Worm (Caenorhabditis elegans): ENCODE results near the gene idpp-12.
A peak's percentile ranks its signal among the peaks of the same experiment; 100 is the strongest.
"Not testable (repeated sequence)": the region's sequence is repeated elsewhere in the genome, so short reads cannot be mapped to it uniquely, and the experiment has no call there.

Gene idpp-12

ce11 chrIV:3308885-3309284, 5.1 kb downstream of the idpp-12 start:
- TF ChIP-seq ceh-31 (tag; optimal IDR thresholded peaks at IDR 0.05) (no peak), ceh-9 (tag; optimal IDR thresholded peaks at IDR 0.05) (no peak), nhr-232 (tag; optimal IDR thresholded peaks at IDR 0.05) (no peak), K09A11.1 (tag; optimal IDR thresholded peaks at IDR 0.05; ENCODE audit: insufficient read depth) (no peak), pros-1 (tag; optimal IDR thresholded peaks at IDR 0.05) (no peak), ets-4 (tag; optimal IDR thresholded peaks at IDR 0.05) (no peak), unc-3 (GFP tag; conservative IDR thresholded peaks at IDR 0.05) (no peak), unc-3 (tag; optimal IDR thresholded peaks at IDR 0.05) (no peak), ceh-34 (tag; optimal IDR thresholded peaks at IDR 0.05) (no peak)

DNA sequence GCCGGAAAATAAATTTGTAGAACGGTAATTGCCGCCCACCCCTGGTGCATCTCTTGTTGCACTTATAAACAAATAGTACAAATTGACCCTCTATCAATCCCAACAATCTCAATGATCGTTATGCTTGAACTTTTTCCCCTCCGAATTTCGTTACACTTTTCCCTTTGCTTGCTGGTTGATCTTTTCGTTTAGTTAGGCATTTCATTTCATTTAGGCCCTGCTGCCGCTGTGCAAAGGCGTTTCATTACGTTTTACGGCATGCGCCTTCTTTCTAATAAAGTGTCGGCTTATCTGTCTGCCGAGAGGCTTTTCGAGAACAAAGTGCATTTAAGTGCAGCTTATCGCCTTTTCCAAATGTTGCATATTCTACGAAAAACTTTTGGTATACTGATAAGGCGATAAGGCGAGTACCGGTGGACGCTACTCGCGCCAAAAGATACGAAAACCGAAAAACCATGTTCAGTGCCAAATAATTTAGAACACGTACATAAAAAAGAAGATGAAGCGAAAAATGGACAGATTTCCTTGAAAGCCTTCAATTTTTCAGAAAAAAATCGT, 7.0 kb downstream of the idpp-12 start:
- TF ChIP-seq fkh-6 (tag; optimal IDR thresholded peaks at IDR 0.05), result no peak
- TF ChIP-seq elt-2 (tag; optimal IDR thresholded peaks at IDR 0.05), result peak; percentile 42

DNA sequence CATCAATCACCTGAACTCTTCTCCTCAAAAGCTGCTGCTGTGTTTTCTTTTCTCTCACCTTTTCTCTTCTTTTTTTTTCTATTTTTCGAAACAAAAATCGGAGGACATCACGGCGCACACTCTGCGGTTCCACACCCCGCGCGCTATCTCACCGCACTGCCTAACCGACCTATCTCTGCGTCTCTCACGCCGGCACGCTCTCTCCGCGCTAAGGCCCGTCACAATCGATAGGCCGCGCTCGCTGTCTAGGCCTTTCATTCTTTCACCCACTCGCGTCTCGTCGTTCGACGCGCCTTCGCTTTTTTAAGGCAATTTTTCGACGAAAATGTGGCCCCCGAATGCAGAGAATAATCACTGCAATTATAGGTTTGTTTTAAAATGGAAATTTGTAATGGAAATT, 7.5 kb downstream of the idpp-12 start, which contains the start of gene zip-11:
TSS of gene zip-11 (plus strand) at position 34 of the 400 bp plus-strand sequence.
- peak; percentile 14 for TF ChIP-seq ref-2 (tag; optimal IDR thresholded peaks at IDR 0.05)
- peak; percentile 15 for TF ChIP-seq tbx-2 (tag; optimal IDR thresholded peaks at IDR 0.05)
- no peak for TF ChIP-seq pqm-1 (tag; optimal IDR thresholded peaks at IDR 0.05)
- peak; percentile 73 for TF ChIP-seq unc-55 (GFP tag; optimal IDR thresholded peaks at IDR 0.05)
- TF ChIP-seq odd-2 (tag; optimal IDR thresholded peaks at IDR 0.05), result no peak
- no peak for TF ChIP-seq F13H6.1 (tag; optimal IDR thresholded peaks at IDR 0.05)
- TF ChIP-seq T23F11.4 (GFP tag; optimal IDR thresholded peaks at IDR 0.05), result no peak
- TF ChIP-seq npax-4 (tag; optimal IDR thresholded peaks at IDR 0.05), result no peak
- TF ChIP-seq pat-9 (tag; optimal IDR thresholded peaks at IDR 0.05), result no peak
- TF ChIP-seq ttx-3 (tag; optimal IDR thresholded peaks at IDR 0.05), result no peak
- no peak for TF ChIP-seq pros-1 (tag; optimal IDR thresholded peaks at IDR 0.05)
- TF ChIP-seq rnt-1 (tag; optimal IDR thresholded peaks at IDR 0.05), result peak; percentile 64
- TF ChIP-seq ceh-14 (tag; optimal IDR thresholded peaks at IDR 0.05), result no peak
- peak; percentile 72 for TF ChIP-seq ceh-31 (tag; optimal IDR thresholded peaks at IDR 0.05)
- no peak for TF ChIP-seq ama-1 (optimal IDR thresholded peaks at IDR 0.05)
- peak; percentile 31 for TF ChIP-seq ceh-48 (tag; optimal IDR thresholded peaks at IDR 0.05)
- no peak for TF ChIP-seq syd-9 (tag; optimal IDR thresholded peaks at IDR 0.05)
- peak; percentile 65 for TF ChIP-seq ceh-18 (tag; optimal IDR thresholded peaks at IDR 0.05)
- peak; percentile 0 for TF ChIP-seq ceh-34 (tag; optimal IDR thresholded peaks at IDR 0.05)
- TF ChIP-seq nfya-1 (tag; optimal IDR thresholded peaks at IDR 0.05), result peak; percentile 10
- no peak for TF ChIP-seq zip-5 (tag; optimal IDR thresholded peaks at IDR 0.05)
- no peak for TF ChIP-seq hlh-6 (tag; optimal IDR thresholded peaks at IDR 0.05)
- no peak for TF ChIP-seq unc-86 (tag; optimal IDR thresholded peaks at IDR 0.05)
- no peak for TF ChIP-seq mec-3 (tag; optimal IDR thresholded peaks at IDR 0.05; ENCODE audit: borderline replicate concordance)
- TF ChIP-seq ceh-9 (tag; optimal IDR thresholded peaks at IDR 0.05), result no peak
- TF ChIP-seq ets-4 (tag; optimal IDR thresholded peaks at IDR 0.05), result peak; percentile 30

DNA sequence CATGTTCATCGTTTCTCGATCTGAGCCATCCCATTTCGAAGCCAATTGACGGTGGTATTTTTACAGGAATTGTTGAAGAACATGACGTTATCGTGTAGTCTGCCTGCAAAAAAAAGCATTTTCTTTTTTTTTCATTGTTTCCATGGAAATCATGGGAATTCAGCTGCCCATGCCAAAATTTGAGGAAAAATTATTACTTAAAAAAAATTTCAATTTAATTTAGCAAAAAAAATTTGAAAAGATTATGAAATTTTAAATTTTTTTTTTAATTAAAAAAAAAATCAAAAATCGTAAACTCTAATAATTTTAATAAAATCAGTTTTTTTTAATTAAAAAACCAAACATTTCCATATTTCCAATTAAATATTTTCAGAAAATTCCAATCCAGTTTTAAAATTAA, 28.0 kb downstream of the idpp-12 start, which contains the start of gene F42A6.5:
TSS of gene F42A6.5 (minus strand) at position 101 of the 400 bp plus-strand sequence.
- TF ChIP-seq ceh-22, ceh-14, pha-2 (tag; optimal IDR thresholded peaks at IDR 0.05): not testable (repeated sequence)

DNA sequence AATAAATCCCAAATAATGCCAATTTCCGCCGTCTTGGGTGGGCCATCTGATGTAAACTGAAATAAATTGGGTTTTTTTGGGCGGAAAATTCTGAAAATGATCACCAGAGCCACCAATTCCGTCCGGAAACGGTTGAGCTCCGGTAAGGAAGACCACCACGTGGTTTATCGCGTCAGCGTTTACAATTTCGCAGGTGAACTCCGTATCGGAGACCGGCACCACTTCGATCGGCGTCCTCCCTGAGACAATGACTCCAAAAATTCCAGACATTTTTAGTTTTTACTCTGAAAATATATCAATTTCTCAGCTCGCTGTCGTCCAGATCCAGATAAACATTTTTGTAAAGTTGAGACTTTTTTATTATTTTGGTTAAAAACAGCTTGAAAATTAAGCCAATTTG, 32.8 kb downstream of the idpp-12 start, which contains the start of gene F42A6.6:
TSS of gene F42A6.6 (minus strand) at position 289 of the 400 bp plus-strand sequence.
- TF ChIP-seq pros-1 (tag; optimal IDR thresholded peaks at IDR 0.05), result no peak
- TF ChIP-seq ama-1 (optimal IDR thresholded peaks at IDR 0.05), result peak; percentile 88
